Worm (Caenorhabditis elegans) whole organism, L1 larva: ENCODE measurements around the gene Y53G8AR.8.
A peak's percentile ranks its signal among the peaks of the same experiment; 100 is the strongest.

Experiments used
- C04F5.9 ChIP-seq: sonication (generic microtip); optimal IDR thresholded peaks from 2 replicates; lab custom pipeline; 2016; ENCODE audit warnings: missing genetic modification characterization, missing compliant biosample characterization
- C16A3.4 ChIP-seq: fragments of 150-350 bp; optimal IDR thresholded peaks from 2 replicates; lab custom pipeline; 2014; ENCODE audit warnings: missing biosample characterization, missing genetic modification characterization
- aha-1 ChIP-seq: fragments of 150-350 bp; optimal IDR thresholded peaks from 2 replicates; lab custom pipeline; 2014; ENCODE audit warnings: missing biosample characterization, missing genetic modification characterization
- alr-1 ChIP-seq: fragments of 200-800 bp; sonication (Bioruptor generic); optimal IDR thresholded peaks from 2 replicates; lab custom pipeline; 2018; ENCODE audit warnings: borderline replicate concordance, mild to moderate bottlenecking, missing genetic modification characterization, missing compliant biosample characterization
- aly-2 ChIP-seq: fragments of 150-350 bp; optimal IDR thresholded peaks from 2 replicates; lab custom pipeline; 2014; ENCODE audit warnings: missing biosample characterization, missing genetic modification characterization
- ceh-63 ChIP-seq: fragments of 200-800 bp; sonication (Bioruptor generic); optimal IDR thresholded peaks from 2 replicates; lab custom pipeline; 2018; ENCODE audit warnings: mild to moderate bottlenecking, missing genetic modification characterization, missing compliant biosample characterization
- ceh-8 ChIP-seq: fragments of 200-800 bp; sonication (Bioruptor generic); optimal IDR thresholded peaks from 2 replicates; lab custom pipeline; 2018; ENCODE audit warnings: mild to moderate bottlenecking, missing genetic modification characterization, moderate library complexity, missing compliant biosample characterization
- ceh-82 ChIP-seq, 3 experiments: fragments of 150-350 bp in 1 of 3; sonication (generic microtip) in 2 of 3; optimal IDR thresholded peaks; 2 replicates each; lab custom pipeline; 2014 to 2017; ENCODE audit warnings: missing biosample characterization in 3 of 3, missing genetic modification characterization in 3 of 3
- ceh-88 ChIP-seq: fragments of 200-800 bp; sonication (Bioruptor generic); IDR thresholded peaks from 2 replicates; pipeline ENCODE4 v1.3.6; 2022; ENCODE audit warnings: missing genetic modification characterization, missing compliant biosample characterization
- dpl-1 ChIP-seq, 3 experiments: fragments of 150-350 bp in 2 of 3; sonication (generic microtip) in 1 of 3; optimal IDR thresholded peaks; 2 replicates each; lab custom pipeline; 2014 to 2017; ENCODE audit warnings: missing biosample characterization in 3 of 3, missing genetic modification characterization in 3 of 3, missing genetic modification reagents in 3 of 3
- dsc-1 ChIP-seq: sonication (generic microtip); optimal IDR thresholded peaks from 2 replicates; lab custom pipeline; 2016; ENCODE audit warnings: mild to moderate bottlenecking, missing genetic modification characterization, missing compliant biosample characterization
- efl-1 ChIP-seq, 4 experiments: fragments of 150-350 bp; optimal IDR thresholded peaks in 3 of 4; peaks in 1 of 4; 1 replicate in 1 of 4; 2 replicates in 3 of 4; lab custom pipeline; 2014; ENCODE audit warnings: missing biosample characterization in 2 of 4, missing genetic modification characterization in 2 of 4, missing genetic modification reagents in 2 of 4
- efl-3 ChIP-seq: fragments of 200-800 bp; sonication (Bioruptor generic); optimal IDR thresholded peaks from 2 replicates; lab custom pipeline; 2018; ENCODE audit warnings: mild to moderate bottlenecking, missing genetic modification characterization, missing compliant biosample characterization
- egl-27 ChIP-seq, 2 experiments: fragments of 150-350 bp in 1 of 2; sonication (generic microtip); optimal IDR thresholded peaks; 3 replicates each; lab custom pipeline; 2017 to 2018; ENCODE audit warnings: missing biosample characterization in 2 of 2, missing genetic modification characterization in 2 of 2, missing genetic modification reagents in 2 of 2
- ets-5 ChIP-seq: fragments of 200-800 bp; sonication (Bioruptor generic); IDR thresholded peaks from 2 replicates; pipeline ENCODE4 v1.3.6; 2022; ENCODE audit warnings: missing genetic modification characterization, missing compliant biosample characterization
- fkh-4 ChIP-seq: sonication (generic microtip); optimal IDR thresholded peaks from 2 replicates; lab custom pipeline; 2016; ENCODE audit warnings: missing compliant biosample characterization, missing genetic modification characterization, borderline replicate concordance
- fkh-8 ChIP-seq: sonication (generic microtip); optimal IDR thresholded peaks from 2 replicates; lab custom pipeline; 2016; ENCODE audit warnings: mild to moderate bottlenecking, missing genetic modification characterization, missing compliant biosample characterization
- fos-1 ChIP-seq: fragments of 150-350 bp; optimal IDR thresholded peaks from 2 replicates; lab custom pipeline; 2014; ENCODE audit warnings: missing biosample characterization, missing genetic modification characterization
- grh-1 ChIP-seq: fragments of 200-800 bp; sonication (Bioruptor generic); IDR thresholded peaks from 2 replicates; pipeline ENCODE4 v1.3.6; 2022; ENCODE audit warnings: missing genetic modification reagents, missing genetic modification characterization, missing compliant biosample characterization
- hlh-17 ChIP-seq: fragments of 200-800 bp; sonication (Bioruptor generic); optimal IDR thresholded peaks from 2 replicates; lab custom pipeline; 2018; ENCODE audit warnings: missing genetic modification characterization, mild to moderate bottlenecking, missing compliant biosample characterization, moderate library complexity, borderline replicate concordance
- hlh-4 ChIP-seq: sonication (generic microtip); optimal IDR thresholded peaks from 2 replicates; lab custom pipeline; 2016; ENCODE audit warnings: mild to moderate bottlenecking, missing genetic modification characterization, missing compliant biosample characterization
- irx-1 ChIP-seq: sonication (generic microtip); optimal IDR thresholded peaks from 2 replicates; lab custom pipeline; 2016; ENCODE audit warnings: missing genetic modification characterization, missing compliant biosample characterization
- isw-1 ChIP-seq: fragments of 200-800 bp; sonication (Bioruptor generic); IDR thresholded peaks from 2 replicates; pipeline ENCODE4 v1.3.6; 2022; ENCODE audit warnings: missing genetic modification characterization, missing compliant biosample characterization
- lin-13 ChIP-seq: fragments of 150-350 bp; optimal IDR thresholded peaks from 2 replicates; lab custom pipeline; 2014; ENCODE audit warnings: missing biosample characterization, missing genetic modification reagents, missing genetic modification characterization
- lin-14 ChIP-seq: fragments of 200-800 bp; sonication (Bioruptor generic); optimal IDR thresholded peaks from 2 replicates; lab custom pipeline; 2018; ENCODE audit warnings: mild to moderate bottlenecking, missing genetic modification characterization, moderate library complexity, missing compliant biosample characterization
- lin-15B ChIP-seq: fragments of 150-350 bp; sonication (generic microtip); optimal IDR thresholded peaks from 3 replicates; lab custom pipeline; 2014; ENCODE audit warnings: missing biosample characterization, missing genetic modification characterization
- lsy-2 ChIP-seq, 2 experiments: fragments of 150-350 bp; optimal IDR thresholded peaks; 2 replicates each; lab custom pipeline; 2014; ENCODE audit warnings: missing biosample characterization in 2 of 2, missing genetic modification characterization in 2 of 2
- nhr-11 ChIP-seq: fragments of 150-350 bp; optimal IDR thresholded peaks from 2 replicates; lab custom pipeline; 2014; ENCODE audit warnings: missing biosample characterization, missing genetic modification characterization
- nhr-12 ChIP-seq: sonication (generic microtip); optimal IDR thresholded peaks from 2 replicates; lab custom pipeline; 2017; ENCODE audit warnings: missing biosample characterization, missing genetic modification characterization
- nhr-19 ChIP-seq: fragments of 200-800 bp; sonication (Bioruptor generic); conservative IDR thresholded peaks from 2 replicates; pipeline ENCODE4 v1.3.6; 2022; ENCODE audit warnings: missing genetic modification characterization, missing compliant biosample characterization
- nhr-20 ChIP-seq: sonication (generic microtip); optimal IDR thresholded peaks from 2 replicates; lab custom pipeline; 2016; ENCODE audit warnings: mild to moderate bottlenecking, missing genetic modification characterization, missing compliant biosample characterization
- nhr-237 ChIP-seq: fragments of 150-350 bp; optimal IDR thresholded peaks from 2 replicates; lab custom pipeline; 2014; ENCODE audit warnings: missing biosample characterization, missing genetic modification characterization
- nhr-28 ChIP-seq: fragments of 150-350 bp; optimal IDR thresholded peaks from 2 replicates; lab custom pipeline; 2014; ENCODE audit warnings: missing biosample characterization, missing genetic modification characterization
- nhr-47 ChIP-seq: sonication (generic microtip); optimal IDR thresholded peaks from 2 replicates; lab custom pipeline; 2016; ENCODE audit warnings: mild to moderate bottlenecking, missing genetic modification characterization, moderate library complexity, missing compliant biosample characterization
- nhr-71 ChIP-seq: sonication (generic microtip); optimal IDR thresholded peaks from 2 replicates; lab custom pipeline; 2016; ENCODE audit warnings: mild to moderate bottlenecking, missing genetic modification characterization, moderate library complexity, missing compliant biosample characterization
- nhr-76 ChIP-seq: sonication (generic microtip); optimal IDR thresholded peaks from 2 replicates; lab custom pipeline; 2017; ENCODE audit warnings: missing biosample characterization, missing genetic modification characterization
- nhr-77 ChIP-seq: fragments of 150-350 bp; optimal IDR thresholded peaks from 2 replicates; lab custom pipeline; 2014; ENCODE audit warnings: missing biosample characterization, missing genetic modification characterization
- nhr-85 ChIP-seq: sonication (generic microtip); peaks from one replicate; lab custom pipeline; 2016; ENCODE audit warnings: missing genetic modification characterization, inconsistent platforms, missing compliant biosample characterization
- nhr-90 ChIP-seq: sonication (generic microtip); optimal IDR thresholded peaks from 2 replicates; lab custom pipeline; 2016; ENCODE audit warnings: mild to moderate bottlenecking, missing genetic modification characterization, missing compliant biosample characterization; ENCODE audit not compliant: poor library complexity
- pax-3 ChIP-seq: fragments of 200-800 bp; sonication (Bioruptor generic); optimal IDR thresholded peaks from 2 replicates; lab custom pipeline; 2018; ENCODE audit warnings: mild to moderate bottlenecking, missing genetic modification characterization, moderate library complexity, missing compliant biosample characterization
- rnt-1 ChIP-seq: sonication (generic microtip); optimal IDR thresholded peaks from 2 replicates; lab custom pipeline; 2016; ENCODE audit warnings: mild to moderate bottlenecking, missing genetic modification characterization, moderate library complexity, missing compliant biosample characterization
- snu-23 ChIP-seq: sonication (generic microtip); optimal IDR thresholded peaks from 2 replicates; lab custom pipeline; 2016; ENCODE audit warnings: missing genetic modification characterization, missing compliant biosample characterization
- sptf-1 ChIP-seq: fragments of 150-350 bp; optimal IDR thresholded peaks from 2 replicates; lab custom pipeline; 2014; ENCODE audit warnings: missing biosample characterization, missing genetic modification characterization
- sup-37 ChIP-seq: fragments of 200-800 bp; sonication (Bioruptor generic); optimal IDR thresholded peaks from 2 replicates; lab custom pipeline; 2018; ENCODE audit warnings: mild to moderate bottlenecking, missing genetic modification characterization, missing compliant biosample characterization
- tbx-2 ChIP-seq: sonication (generic microtip); optimal IDR thresholded peaks from 2 replicates; lab custom pipeline; 2016; ENCODE audit warnings: missing genetic modification characterization, missing compliant biosample characterization
- tlp-1 ChIP-seq: fragments of 150-350 bp; optimal IDR thresholded peaks from 2 replicates; lab custom pipeline; 2014; ENCODE audit warnings: missing biosample characterization, missing genetic modification characterization
- unc-62 ChIP-seq: fragments of 150-350 bp; optimal IDR thresholded peaks from 2 replicates; lab custom pipeline; 2014; ENCODE audit warnings: missing biosample characterization, missing genetic modification reagents, missing genetic modification characterization
- unc-86 ChIP-seq: sonication (generic microtip); optimal IDR thresholded peaks from 2 replicates; lab custom pipeline; 2016; ENCODE audit warnings: missing genetic modification characterization, missing compliant biosample characterization
- vab-15 ChIP-seq: sonication (generic microtip); optimal IDR thresholded peaks from 2 replicates; lab custom pipeline; 2017; ENCODE audit warnings: missing genotype, mild to moderate bottlenecking, missing genetic modification characterization, missing compliant biosample characterization
- zag-1 ChIP-seq: fragments of 150-350 bp; optimal IDR thresholded peaks from 2 replicates; lab custom pipeline; 2014; ENCODE audit warnings: missing biosample characterization, missing genetic modification characterization
- zip-4 ChIP-seq: fragments of 200-800 bp; sonication (Bioruptor generic); optimal IDR thresholded peaks from 2 replicates; lab custom pipeline; 2018; ENCODE audit warnings: mild to moderate bottlenecking, missing genetic modification characterization, moderate library complexity, missing compliant biosample characterization
- ztf-4 ChIP-seq: fragments of 150-350 bp; optimal IDR thresholded peaks from 2 replicates; lab custom pipeline; 2014; ENCODE audit warnings: missing biosample characterization, missing genetic modification characterization

Y53G8AR.8 gene

DNA sequence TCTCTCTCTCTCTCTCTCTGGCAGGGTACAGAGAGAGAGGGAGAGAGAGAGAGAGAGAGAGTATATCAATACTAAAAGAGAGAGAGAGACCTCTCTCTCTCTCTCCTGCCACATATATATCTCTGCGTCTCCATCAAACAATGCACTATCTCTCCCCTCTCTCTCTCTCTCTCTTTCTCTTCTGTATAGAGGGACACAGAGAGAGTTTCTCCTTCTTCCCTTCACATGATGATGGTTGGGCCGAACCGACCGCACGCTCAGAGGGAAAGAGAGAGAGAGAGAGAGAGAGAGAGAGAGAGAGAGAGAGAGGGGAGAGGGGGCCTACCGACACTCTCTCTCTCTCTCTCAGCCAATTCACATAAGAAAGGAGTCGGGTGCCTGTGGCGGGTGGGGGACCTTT, 22.4 kb downstream of the Y53G8AR.8 start (continued):
- TF ChIP-seq nhr-237 (no peak), ets-5 (GFP tag; lab: Robert Waterston, UW) (no peak), sup-37 (GFP tag; lab: Kevin White, UChicago) (peak; percentile 58), fkh-8 (no peak), snu-23 (GFP tag; lab: Kevin White, UChicago) (peak; percentile 85), nhr-11 (tag; lab: Kevin White, UChicago) (peak; percentile 47), dpl-1 (GFP tag; optimal IDR thresholded peaks at IDR 0.05; lab: Kevin White, UChicago) (peak in 2 of 3 experiments; percentile 51 to 52), nhr-12 (tag; lab: Kevin White, UChicago) (no peak), nhr-77 (tag; lab: Kevin White, UChicago) (no peak), nhr-76 (no peak), egl-27 (tag; optimal IDR thresholded peaks at IDR 0.05; lab: Kevin White, UChicago) (peak in 1 of 2 experiments; percentile 9), zag-1 (tag; lab: Kevin White, UChicago) (no peak), efl-3 (GFP tag; lab: Kevin White, UChicago) (no peak), aly-2 (no peak), ceh-8 (GFP tag; lab: Kevin White, UChicago) (no peak), fos-1 (tag; lab: Kevin White, UChicago) (no peak), unc-86 (tag; lab: Kevin White, UChicago) (peak; percentile 33), isw-1 (0 out of 2 replicates have a peak, but pooled peaks have one; percentile 18), lin-14 (peak; percentile 82), C04F5.9 (tag; lab: Kevin White, UChicago) (no peak), tlp-1 (tag; lab: Kevin White, UChicago) (no peak), ztf-4 (tag; lab: Kevin White, UChicago) (peak; percentile 54), lin-15B (tag; lab: Kevin White, UChicago) (no peak), irx-1 (peak; percentile 36), dsc-1 (tag; lab: Kevin White, UChicago) (peak; percentile 45), lin-13 (GFP tag; lab: Kevin White, UChicago) (peak; percentile 57), C16A3.4 (peak; percentile 24), ceh-82 (tag; optimal IDR thresholded peaks at IDR 0.05; lab: Kevin White, UChicago) (peak in 1 of 3 experiments; percentile 3), efl-1 (optimal IDR thresholded peaks at IDR 0.05; lab: Kevin White, UChicago) (peak; percentile 70 to 81), efl-1 (GFP tag; optimal IDR thresholded peaks at IDR 0.05 in 1 of 2; lab: Kevin White, UChicago) (peak; percentile 13 to 92), tbx-2 (tag; lab: Kevin White, UChicago) (peak; percentile 78), grh-1 (GFP tag; lab: Robert Waterston, UW) (no peak), nhr-47 (tag; lab: Kevin White, UChicago) (peak; percentile 80), nhr-19 (GFP tag; lab: Robert Waterston, UW) (peak; percentile 67), lsy-2 (tag; optimal IDR thresholded peaks at IDR 0.05; lab: Kevin White, UChicago) (peak; percentile 63 to 66), alr-1 (tag; lab: Kevin White, UChicago) (no peak), hlh-17 (GFP tag; lab: Kevin White, UChicago) (no peak), fkh-4 (tag; lab: Kevin White, UChicago) (no peak), pax-3 (tag; lab: Kevin White, UChicago) (no peak), sptf-1 (tag; lab: Kevin White, UChicago) (no peak), ceh-63 (GFP tag; lab: Kevin White, UChicago) (no peak), nhr-28 (tag; lab: Kevin White, UChicago) (no peak), nhr-90 (peak; percentile 84), nhr-20 (tag; lab: Kevin White, UChicago) (peak; percentile 79), nhr-71 (peak; percentile 90), hlh-4 (tag; lab: Kevin White, UChicago) (no peak), nhr-85 (tag; lab: Kevin White, UChicago) (peak; percentile 98), aha-1 (tag; lab: Kevin White, UChicago) (no peak), ceh-88 (GFP tag; lab: Robert Waterston, UW) (no peak), rnt-1 (tag; lab: Kevin White, UChicago) (peak; percentile 46), zip-4 (GFP tag; lab: Kevin White, UChicago) (no peak), unc-62 (GFP tag; lab: Kevin White, UChicago) (no peak), vab-15 (tag; lab: Kevin White, UChicago) (no peak)
